Fruit fly (Drosophila melanogaster) whole organism, adult: Measurements from ENCODE around the gene Cyp9f2.
A peak's percentile ranks its signal among the peaks of the same experiment; 100 is the strongest.

ENCODE experiments used
- CG11617 ChIP-seq: fragments of 200-800 bp; sonication (Bioruptor generic); optimal IDR thresholded peaks from 2 replicates; lab custom pipeline; 2017; ENCODE audit warnings: mild to moderate bottlenecking, missing biosample characterization, missing genetic modification reagents, missing genetic modification characterization
- CG12768 ChIP-seq: fragments of 200-800 bp; sonication (Bioruptor generic); optimal IDR thresholded peaks from 2 replicates; lab custom pipeline; 2017; ENCODE audit warnings: missing biosample characterization, missing genetic modification characterization, mild to moderate bottlenecking, moderate library complexity, missing genetic modification reagents
- CG14711 ChIP-seq: fragments of 200-800 bp; sonication (Bioruptor generic); optimal IDR thresholded peaks from 2 replicates; lab custom pipeline; 2018; ENCODE audit warnings: missing biosample characterization, mild to moderate bottlenecking, missing genetic modification characterization, moderate library complexity
- CG1620 ChIP-seq: fragments of 200-800 bp; sonication (Bioruptor generic); optimal IDR thresholded peaks from 2 replicates; lab custom pipeline; 2016; ENCODE audit warnings: missing biosample characterization, missing genetic modification characterization
- CG33017 ChIP-seq: fragments of 200-800 bp; sonication (Bioruptor generic); optimal IDR thresholded peaks from 2 replicates; lab custom pipeline; 2018; ENCODE audit warnings: missing biosample characterization, mild to moderate bottlenecking, missing genetic modification characterization, moderate library complexity
- CG5204 ChIP-seq: fragments of 200-800 bp; sonication (Bioruptor generic); optimal IDR thresholded peaks from 2 replicates; lab custom pipeline; 2016; ENCODE audit warnings: missing biosample characterization, missing genetic modification characterization
- CG7045 ChIP-seq: fragments of 200-800 bp; sonication (Bioruptor generic); optimal IDR thresholded peaks from 2 replicates; lab custom pipeline; 2017; ENCODE audit warnings: missing biosample characterization, mild to moderate bottlenecking, missing genetic modification characterization
- CG7101 ChIP-seq: fragments of 200-800 bp; sonication (Bioruptor generic); optimal IDR thresholded peaks from 2 replicates; lab custom pipeline; 2018; ENCODE audit warnings: missing biosample characterization, mild to moderate bottlenecking, missing genetic modification characterization, moderate library complexity
- Clk ChIP-seq: fragments of 200-800 bp; sonication (Bioruptor generic); optimal IDR thresholded peaks from 2 replicates; lab custom pipeline; 2017; ENCODE audit warnings: missing biosample characterization, missing genetic modification characterization
- Crg-1 ChIP-seq: fragments of 200-800 bp; sonication (Bioruptor generic); optimal IDR thresholded peaks from 2 replicates; lab custom pipeline; 2016; ENCODE audit warnings: missing biosample characterization, missing genetic modification characterization
- Hr96 ChIP-seq: fragments of 200-800 bp; sonication (Bioruptor generic); optimal IDR thresholded peaks from 2 replicates; lab custom pipeline; 2016; ENCODE audit warnings: missing biosample characterization, missing genetic modification characterization
- Mnt ChIP-seq: fragments of 200-800 bp; sonication (Bioruptor generic); optimal IDR thresholded peaks from 2 replicates; lab custom pipeline; 2016; ENCODE audit warnings: missing biosample characterization, mild to moderate bottlenecking, missing genetic modification characterization
- bab1 ChIP-seq: fragments of 200-800 bp; sonication (Bioruptor generic); optimal IDR thresholded peaks from 3 replicates; lab custom pipeline; 2019; ENCODE audit warnings: missing biosample characterization, mild to moderate bottlenecking, missing genetic modification characterization, moderate library complexity
- cic ChIP-seq: fragments of 200-800 bp; sonication (Bioruptor generic); optimal IDR thresholded peaks from 2 replicates; lab custom pipeline; 2017; ENCODE audit warnings: missing biosample characterization, mild to moderate bottlenecking, missing genetic modification characterization, moderate library complexity
- cnc ChIP-seq, 2 experiments: fragments of >200 bp; optimal IDR thresholded peaks; 2 replicates each; lab custom pipeline; 2017
- kay ChIP-seq: fragments of 200-800 bp; sonication (Bioruptor generic); peaks from one replicate; lab custom pipeline; 2016; ENCODE audit warnings: missing biosample characterization, missing genetic modification characterization, borderline replicate concordance
- ovo ChIP-seq: fragments of 200-800 bp; sonication (Bioruptor generic); optimal IDR thresholded peaks from 2 replicates; lab custom pipeline; 2016; ENCODE audit warnings: missing biosample characterization, missing genetic modification characterization
- pad ChIP-seq: fragments of 200-800 bp; sonication (Bioruptor generic); optimal IDR thresholded peaks from 3 replicates; lab custom pipeline; 2017; ENCODE audit warnings: missing biosample characterization, missing genetic modification characterization, mild to moderate bottlenecking, moderate library complexity, missing genetic modification reagents
- tj ChIP-seq: fragments of 200-800 bp; sonication (Bioruptor generic); optimal IDR thresholded peaks from 3 replicates; lab custom pipeline; 2017; ENCODE audit warnings: missing biosample characterization, mild to moderate bottlenecking, missing genetic modification characterization, moderate library complexity
- toe ChIP-seq: fragments of 200-800 bp; sonication (Bioruptor generic); optimal IDR thresholded peaks from 2 replicates; lab custom pipeline; 2016; ENCODE audit warnings: missing biosample characterization, missing genetic modification characterization

Cyp9f2 gene

DNA sequence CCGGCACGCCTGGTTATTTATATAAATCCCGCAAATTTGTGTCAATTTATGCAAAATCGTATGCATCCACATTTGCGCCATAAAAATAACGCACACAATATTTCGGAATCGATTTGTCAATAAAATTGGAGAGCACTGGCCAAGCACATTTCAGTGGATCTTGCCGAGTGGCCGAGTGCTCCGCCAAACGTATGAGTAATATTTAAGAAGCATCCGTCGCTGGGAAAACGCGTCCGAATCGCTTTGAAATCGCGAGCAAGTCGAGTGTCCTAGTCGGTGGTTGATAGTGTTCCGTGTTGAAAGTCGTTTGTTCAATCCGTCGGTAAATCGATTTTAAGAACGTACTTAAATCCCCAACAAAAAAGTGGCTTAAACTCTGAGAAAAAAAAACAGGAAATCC is 18.9 kb downstream of the Cyp9f2 start, which contains the start of gene CG33098:
TSS of gene CG33098 (plus strand) at position 224 of the 400 bp plus-strand sequence.
- TF ChIP-seq toe (GFP tag; lab: Kevin White, UChicago) (no peak), CG7045 (GFP tag; lab: Kevin White, UChicago) (no peak)

DNA sequence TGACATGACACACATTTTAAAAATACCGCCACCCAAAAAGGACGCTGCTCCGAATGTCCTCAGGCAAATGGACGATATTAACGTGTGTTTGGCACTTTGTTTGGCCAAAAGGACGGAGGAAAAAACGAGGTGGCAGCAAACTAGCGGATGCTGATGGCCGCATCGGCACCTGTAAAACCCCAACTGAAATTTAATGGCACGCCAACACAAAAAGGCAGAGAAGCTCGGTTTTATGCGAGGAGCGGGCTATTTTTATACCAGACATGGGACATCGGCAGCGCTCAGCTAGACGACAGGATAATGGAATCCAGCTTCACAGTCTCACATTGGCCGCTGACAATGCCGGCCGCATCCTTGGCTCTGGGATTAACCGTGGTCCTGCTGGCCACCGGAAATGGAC is 19.9 kb downstream of the Cyp9f2 start, which contains the start of gene Sol1:
TSS of gene Sol1 (plus strand) at position 301 of the 400 bp plus-strand sequence.
- TF ChIP-seq cnc (optimal IDR thresholded peaks at IDR 0.05; lab: Kevin White, UChicago), result no peak
- no peak for TF ChIP-seq CG7045 (GFP tag; lab: Kevin White, UChicago)
- no peak for TF ChIP-seq tj (GFP tag; lab: Kevin White, UChicago)
- TF ChIP-seq Crg-1 (GFP tag; lab: Kevin White, UChicago), result no peak
- TF ChIP-seq CG1620, result no peak
- TF ChIP-seq CG33017 (tag; lab: Kevin White, UChicago), result no peak
- no peak for TF ChIP-seq CG5204 (GFP tag; lab: Kevin White, UChicago)
- TF ChIP-seq bab1 (GFP tag; lab: Kevin White, UChicago), result no peak
- TF ChIP-seq CG12768, result no peak
- no peak for TF ChIP-seq ovo (GFP tag; lab: Kevin White, UChicago)
- TF ChIP-seq toe (GFP tag; lab: Kevin White, UChicago), result no peak
- TF ChIP-seq pad (GFP tag; lab: Kevin White, UChicago), result no peak
- TF ChIP-seq CG11617, result no peak
- TF ChIP-seq Mnt (GFP tag; lab: Kevin White, UChicago), result no peak
- TF ChIP-seq cic (GFP tag; lab: Kevin White, UChicago), result no peak
- no peak for TF ChIP-seq Clk (GFP tag; lab: Kevin White, UChicago)

DNA sequence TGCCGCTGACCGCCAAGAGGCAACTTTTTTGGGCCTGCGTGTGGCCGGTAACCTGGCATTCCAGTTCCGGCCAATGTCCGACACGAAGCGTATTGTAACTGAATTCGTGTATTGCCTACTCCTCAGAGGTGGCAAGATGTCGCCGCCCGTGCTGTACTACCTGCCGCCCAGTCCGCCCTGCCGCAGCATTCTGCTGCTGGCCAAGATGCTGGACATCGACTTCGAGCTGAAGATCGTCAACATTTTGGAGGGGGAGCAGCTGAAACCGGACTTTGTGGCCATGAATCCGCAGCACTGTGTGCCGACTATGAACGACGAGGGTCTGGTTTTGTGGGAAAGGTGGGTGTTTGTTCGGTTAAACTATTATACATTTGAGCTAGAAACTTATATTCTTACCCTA is 21.6 kb downstream of the Cyp9f2 start:
- no peak for TF ChIP-seq CG12768
- TF ChIP-seq CG5204 (GFP tag; lab: Kevin White, UChicago), result no peak
- TF ChIP-seq Clk (GFP tag; lab: Kevin White, UChicago), result no peak
- TF ChIP-seq toe (GFP tag; lab: Kevin White, UChicago), result no peak
- TF ChIP-seq CG1620, result no peak
- TF ChIP-seq CG11617, result no peak
- no peak for TF ChIP-seq kay (GFP tag; lab: Kevin White, UChicago)
- TF ChIP-seq CG33017 (tag; lab: Kevin White, UChicago), result no peak
- no peak for TF ChIP-seq CG14711 (tag; lab: Kevin White, UChicago)
- TF ChIP-seq Crg-1 (GFP tag; lab: Kevin White, UChicago), result no peak
- no peak for TF ChIP-seq cic (GFP tag; lab: Kevin White, UChicago)
- TF ChIP-seq cnc (optimal IDR thresholded peaks at IDR 0.05; lab: Kevin White, UChicago), result no peak
- no peak for TF ChIP-seq ovo (GFP tag; lab: Kevin White, UChicago)

DNA sequence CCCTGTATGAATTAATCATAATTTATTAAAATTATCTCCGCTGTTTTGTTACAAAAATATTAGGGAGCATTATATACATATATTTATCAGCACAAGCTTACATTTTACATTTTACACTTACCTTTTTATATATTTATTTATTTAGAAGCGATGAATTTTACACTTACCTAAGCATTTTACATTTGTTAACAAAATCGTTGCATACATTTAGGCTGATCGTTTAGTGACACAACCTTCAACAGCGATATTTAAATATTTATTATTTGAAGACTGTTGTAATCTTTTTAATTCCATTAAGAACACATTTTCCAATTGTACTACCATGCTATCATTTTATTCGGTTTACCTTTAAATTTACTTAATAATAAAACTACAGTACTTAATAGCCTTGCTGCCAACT is 22.0 kb downstream of the Cyp9f2 start:
- TF ChIP-seq kay (GFP tag; lab: Kevin White, UChicago), result peak; percentile 95
- TF ChIP-seq bab1 (GFP tag; lab: Kevin White, UChicago), result peak; percentile 14
- no peak for TF ChIP-seq CG7045 (GFP tag; lab: Kevin White, UChicago)

dm6 chr3R:12383036-12383435 is 22.8 kb downstream of the Cyp9f2 start, which contains the start of gene GstD11:
Gene GstD11, plus strand, starts transcription at chr3R:12383336.
- no peak for TF ChIP-seq pad (GFP tag; lab: Kevin White, UChicago)
- no peak for TF ChIP-seq CG1620
- TF ChIP-seq cnc (optimal IDR thresholded peaks at IDR 0.05; lab: Kevin White, UChicago), result no peak
- no peak for TF ChIP-seq CG7101 (tag; lab: Kevin White, UChicago)
- TF ChIP-seq kay (GFP tag; lab: Kevin White, UChicago), result no peak
- no peak for TF ChIP-seq CG14711 (tag; lab: Kevin White, UChicago)
- no peak for TF ChIP-seq cic (GFP tag; lab: Kevin White, UChicago)
- no peak for TF ChIP-seq Clk (GFP tag; lab: Kevin White, UChicago)
- TF ChIP-seq bab1 (GFP tag; lab: Kevin White, UChicago), result no peak
- TF ChIP-seq CG12768, result no peak
- TF ChIP-seq Hr96 (GFP tag; lab: Kevin White, UChicago), result no peak
- TF ChIP-seq CG11617, result no peak
- TF ChIP-seq ovo (GFP tag; lab: Kevin White, UChicago), result no peak
- no peak for TF ChIP-seq CG7045 (GFP tag; lab: Kevin White, UChicago)
- no peak for TF ChIP-seq CG5204 (GFP tag; lab: Kevin White, UChicago)
- TF ChIP-seq Crg-1 (GFP tag; lab: Kevin White, UChicago), result no peak
- no peak for TF ChIP-seq Mnt (GFP tag; lab: Kevin White, UChicago)
- TF ChIP-seq CG33017 (tag; lab: Kevin White, UChicago), result no peak
- TF ChIP-seq toe (GFP tag; lab: Kevin White, UChicago), result no peak

- TF ChIP-seq toe (GFP tag; lab: Kevin White, UChicago) (no peak), CG14711 (tag; lab: Kevin White, UChicago) (no peak), ovo (GFP tag; lab: Kevin White, UChicago) (no peak), kay (GFP tag; lab: Kevin White, UChicago) (no peak), cnc (optimal IDR thresholded peaks at IDR 0.05; lab: Kevin White, UChicago) (no peak), CG1620 (no peak), CG11617 (no peak), cic (GFP tag; lab: Kevin White, UChicago) (no peak), Clk (GFP tag; lab: Kevin White, UChicago) (no peak)
Measured at dm6 chr3R:12382563-12382962, 23.3 kb downstream of the Cyp9f2 start, which contains the start of gene CG10035. Gene CG10035, minus strand, starts transcription at chr3R:12382691.
